Worm (Caenorhabditis elegans): ENCODE results near the gene W04E12.5.

ce11 chrV:19790248-19790647, 44.3 kb downstream of the W04E12.5 start:
- TF ChIP-seq hlh-30 (tag; optimal IDR thresholded peaks at IDR 0.05; ENCODE audit: insufficient read depth): no peak
- no peak for TF ChIP-seq ceh-82 (tag; optimal IDR thresholded peaks at IDR 0.05)
- TF ChIP-seq zag-1 (tag; optimal IDR thresholded peaks at IDR 0.05): no peak
- no peak for TF ChIP-seq Y75B8A.6 (GFP tag; IDR thresholded peaks at IDR 0.05)
- TF ChIP-seq unc-39 (tag; optimal IDR thresholded peaks at IDR 0.05): no peak
- no peak for TF ChIP-seq nhr-11 (tag; optimal IDR thresholded peaks at IDR 0.05)
- no peak for TF ChIP-seq pha-4 (GFP tag; IDR thresholded peaks at IDR 0.05)
- no peak for TF ChIP-seq pha-4 (tag; optimal IDR thresholded peaks at IDR 0.05)
- TF ChIP-seq rbr-2 (tag; optimal IDR thresholded peaks at IDR 0.05): no peak
- no peak for TF ChIP-seq dve-1 (tag; optimal IDR thresholded peaks at IDR 0.05; ENCODE audit: insufficient read depth)
- TF ChIP-seq mdl-1 (tag; optimal IDR thresholded peaks at IDR 0.05): no peak
